Worm (Caenorhabditis elegans) whole organism, mixed stage, embryonic: ENCODE data around the gene K03H6.4.

ENCODE experiments used
- M03D4.4 ChIP-seq: sonication (generic microtip); optimal IDR thresholded peaks from 2 replicates; lab custom pipeline; 2017; ENCODE audit warnings: mild to moderate bottlenecking, missing genetic modification characterization, missing compliant biosample characterization
- bed-3 ChIP-seq: fragments of 200-800 bp; sonication (Bioruptor generic); optimal IDR thresholded peaks from 3 replicates; lab custom pipeline; 2018; ENCODE audit warnings: mild to moderate bottlenecking, missing genetic modification characterization, moderate library complexity, missing compliant biosample characterization
- blmp-1 ChIP-seq: fragments of 150-350 bp; optimal IDR thresholded peaks from 2 replicates; lab custom pipeline; 2014; ENCODE audit warnings: missing biosample characterization, missing genetic modification characterization
- ceh-39 ChIP-seq: fragments of 150-350 bp; optimal IDR thresholded peaks from 2 replicates; lab custom pipeline; 2014; ENCODE audit warnings: missing biosample characterization, missing genetic modification characterization
- ceh-43 ChIP-seq: fragments of 200-800 bp; sonication (Bioruptor generic); optimal IDR thresholded peaks from 2 replicates; lab custom pipeline; 2018; ENCODE audit warnings: mild to moderate bottlenecking, missing genetic modification characterization, moderate library complexity, missing compliant biosample characterization
- ceh-83 ChIP-seq: fragments of 200-800 bp; sonication (Bioruptor generic); optimal IDR thresholded peaks from 2 replicates; lab custom pipeline; 2018; ENCODE audit warnings: mild to moderate bottlenecking, missing genetic modification characterization, missing compliant biosample characterization
- ces-1 ChIP-seq: fragments of 150-350 bp; optimal IDR thresholded peaks from 2 replicates; lab custom pipeline; 2014; ENCODE audit warnings: missing biosample characterization, missing genetic modification reagents, missing genetic modification characterization
- cnd-1 ChIP-seq: fragments of 200-800 bp; sonication (Bioruptor generic); optimal IDR thresholded peaks from 2 replicates; lab custom pipeline; 2018; ENCODE audit warnings: mild to moderate bottlenecking, missing genetic modification characterization, missing compliant biosample characterization
- elt-1 ChIP-seq: sonication (generic microtip); optimal IDR thresholded peaks from 2 replicates; lab custom pipeline; 2017; ENCODE audit warnings: missing genetic modification characterization, mild to moderate bottlenecking, missing compliant biosample characterization, antibody characterized with exemption, moderate library complexity, borderline replicate concordance; ENCODE audit not compliant: insufficient read depth
- elt-3 ChIP-seq: fragments of 150-350 bp; optimal IDR thresholded peaks from 2 replicates; lab custom pipeline; 2014; ENCODE audit warnings: missing biosample characterization, missing genetic modification characterization
- flh-1 ChIP-seq: fragments of 200-800 bp; sonication (Bioruptor generic); optimal IDR thresholded peaks from 2 replicates; lab custom pipeline; 2018; ENCODE audit warnings: mild to moderate bottlenecking, missing genetic modification characterization, moderate library complexity, missing compliant biosample characterization
- ham-2 ChIP-seq: fragments of 200-800 bp; sonication (Bioruptor generic); optimal IDR thresholded peaks from 2 replicates; lab custom pipeline; 2018; ENCODE audit warnings: mild to moderate bottlenecking, missing genetic modification characterization, missing compliant biosample characterization
- hlh-1 ChIP-seq: fragments of 150-350 bp; optimal IDR thresholded peaks from 2 replicates; lab custom pipeline; 2014; ENCODE audit warnings: missing biosample characterization, missing genetic modification reagents, missing genetic modification characterization
- lin-13 ChIP-seq: fragments of 150-350 bp; optimal IDR thresholded peaks from 2 replicates; lab custom pipeline; 2014; ENCODE audit warnings: missing biosample characterization, missing genetic modification characterization
- lsy-2 ChIP-seq: fragments of 150-350 bp; optimal IDR thresholded peaks from 2 replicates; lab custom pipeline; 2014; ENCODE audit warnings: missing biosample characterization, missing genetic modification characterization
- mep-1 ChIP-seq: fragments of 150-350 bp; optimal IDR thresholded peaks from 2 replicates; lab custom pipeline; 2017; ENCODE audit warnings: missing biosample characterization, missing genetic modification reagents, missing genetic modification characterization, inconsistent platforms
- mls-2 ChIP-seq: sonication (generic microtip); optimal IDR thresholded peaks from 2 replicates; lab custom pipeline; 2016; ENCODE audit warnings: mild to moderate bottlenecking, missing genetic modification characterization, moderate library complexity, missing compliant biosample characterization
- nhr-12 ChIP-seq: fragments of 150-350 bp; optimal IDR thresholded peaks from 2 replicates; lab custom pipeline; 2014; ENCODE audit warnings: missing biosample characterization, missing genetic modification characterization
- nhr-2 ChIP-seq: fragments of 150-350 bp; optimal IDR thresholded peaks from 2 replicates; lab custom pipeline; 2014; ENCODE audit warnings: missing biosample characterization, missing genetic modification characterization
- nhr-237 ChIP-seq: fragments of 150-350 bp; optimal IDR thresholded peaks from 2 replicates; lab custom pipeline; 2014; ENCODE audit warnings: missing biosample characterization, missing genetic modification characterization
- nhr-76 ChIP-seq: sonication (generic microtip); optimal IDR thresholded peaks from 2 replicates; lab custom pipeline; 2017; ENCODE audit warnings: missing biosample characterization, missing genetic modification characterization
- pha-4 ChIP-seq: fragments of 150-350 bp; optimal IDR thresholded peaks from 2 replicates; lab custom pipeline; 2018; ENCODE audit warnings: missing biosample characterization, missing genetic modification reagents, missing genetic modification characterization
- sem-2 ChIP-seq: fragments of 200-800 bp; sonication (Bioruptor generic); optimal IDR thresholded peaks from 2 replicates; lab custom pipeline; 2018; ENCODE audit warnings: mild to moderate bottlenecking, missing genetic modification characterization, missing compliant biosample characterization
- tbx-8 ChIP-seq: fragments of 200-800 bp; sonication (Bioruptor generic); optimal IDR thresholded peaks from 2 replicates; lab custom pipeline; 2018; ENCODE audit warnings: mild to moderate bottlenecking, missing genetic modification characterization, moderate library complexity, missing compliant biosample characterization
- unc-120 ChIP-seq: sonication (generic microtip); optimal IDR thresholded peaks from 2 replicates; lab custom pipeline; 2017; ENCODE audit warnings: missing genetic modification characterization, missing compliant biosample characterization; ENCODE audit not compliant: poor library complexity, severe bottlenecking
- unc-39 ChIP-seq: fragments of 150-350 bp; optimal IDR thresholded peaks from 2 replicates; lab custom pipeline; 2014; ENCODE audit warnings: missing biosample characterization, missing genetic modification characterization
- unc-62 ChIP-seq: fragments of 150-350 bp; optimal IDR thresholded peaks from 2 replicates; lab custom pipeline; 2014; ENCODE audit warnings: missing biosample characterization, missing genetic modification reagents, missing genetic modification characterization
- zip-8 ChIP-seq: fragments of 150-350 bp; optimal IDR thresholded peaks from 2 replicates; lab custom pipeline; 2014; ENCODE audit warnings: missing biosample characterization, missing genetic modification characterization
- ztf-11 ChIP-seq: fragments of 150-350 bp; optimal IDR thresholded peaks from 2 replicates; lab custom pipeline; 2014; ENCODE audit warnings: missing biosample characterization, missing genetic modification characterization

K03H6.4 gene

ce11 chrIV:1521224-1521623 lies at the start of gene K03H6.4:
Gene K03H6.4 (minus strand): TSS chrIV:1521324.
- TF ChIP-seq ceh-39 (tag; lab: Kevin White, UChicago) = no peak
- no peak for TF ChIP-seq zip-8 (tag; lab: Kevin White, UChicago)
- TF ChIP-seq ces-1 (GFP tag; lab: Kevin White, UChicago) = no peak
- TF ChIP-seq nhr-76 = no peak
- TF ChIP-seq flh-1 = no peak
- no peak for TF ChIP-seq sem-2
- TF ChIP-seq tbx-8 (GFP tag; lab: Kevin White, UChicago) = no peak
- no peak for TF ChIP-seq blmp-1 (tag; lab: Kevin White, UChicago)
- TF ChIP-seq pha-4 (tag; lab: Kevin White, UChicago) = no peak
- TF ChIP-seq hlh-1 = no peak
- TF ChIP-seq nhr-237 (tag; lab: Kevin White, UChicago) = no peak
- no peak for TF ChIP-seq unc-120
- no peak for TF ChIP-seq unc-39 (tag; lab: Kevin White, UChicago)
- TF ChIP-seq elt-1 (tag; lab: Kevin White, UChicago) = no peak
- TF ChIP-seq nhr-2 = no peak

- TF ChIP-seq flh-1 = no peak
- TF ChIP-seq ces-1 (GFP tag; lab: Kevin White, UChicago) = no peak
- TF ChIP-seq nhr-76 = no peak
- TF ChIP-seq ceh-43 = no peak
- no peak for TF ChIP-seq cnd-1 (tag; lab: Kevin White, UChicago)
These were observed 46.5 kb upstream of the K03H6.4 start for ce11 chrIV:1567577-1567976.

ce11 chrIV:1565725-1566124 lies 44.6 kb upstream of the K03H6.4 start:
- no peak for TF ChIP-seq elt-3 (tag; lab: Kevin White, UChicago)
- no peak for TF ChIP-seq mep-1
- no peak for TF ChIP-seq mls-2 (tag; lab: Kevin White, UChicago)
- no peak for TF ChIP-seq ces-1 (GFP tag; lab: Kevin White, UChicago)
- no peak for TF ChIP-seq M03D4.4 (tag; lab: Kevin White, UChicago)
- TF ChIP-seq ham-2 (GFP tag; lab: Kevin White, UChicago) = no peak
- no peak for TF ChIP-seq unc-39 (tag; lab: Kevin White, UChicago)
- no peak for TF ChIP-seq flh-1
- no peak for TF ChIP-seq elt-1 (tag; lab: Kevin White, UChicago)

- TF ChIP-seq ceh-39 (tag; lab: Kevin White, UChicago) (no peak), mls-2 (tag; lab: Kevin White, UChicago) (no peak), nhr-2 (no peak), cnd-1 (tag; lab: Kevin White, UChicago) (no peak)
- TF ChIP-seq, all 35 proteins: peak for 0
These were observed 42.5 kb upstream of the K03H6.4 start, which contains the start of gene Y41D4B.15 for ce11 chrIV:1563476-1564131. Gene Y41D4B.15 (plus strand): TSS chrIV:1564081.

ce11 chrIV:1561884-1562283 lies 40.8 kb upstream of the K03H6.4 start, which contains the start of gene hpo-6:
Gene hpo-6 (plus strand): TSS chrIV:1562184.
- TF ChIP-seq mls-2 (tag; lab: Kevin White, UChicago) (no peak), nhr-2 (no peak), flh-1 (no peak), ceh-83 (GFP tag; lab: Kevin White, UChicago) (no peak), unc-39 (tag; lab: Kevin White, UChicago) (no peak), pha-4 (tag; lab: Kevin White, UChicago) (no peak), bed-3 (GFP tag; lab: Kevin White, UChicago) (no peak), unc-62 (GFP tag; lab: Kevin White, UChicago) (no peak), elt-1 (tag; lab: Kevin White, UChicago) (no peak), ztf-11 (tag; lab: Kevin White, UChicago) (no peak), ceh-39 (tag; lab: Kevin White, UChicago) (no peak), blmp-1 (tag; lab: Kevin White, UChicago) (no peak), unc-120 (no peak), cnd-1 (tag; lab: Kevin White, UChicago) (no peak), lsy-2 (no peak), nhr-76 (no peak), elt-3 (tag; lab: Kevin White, UChicago) (no peak), nhr-12 (no peak), ham-2 (GFP tag; lab: Kevin White, UChicago) (no peak), lin-13 (tag; lab: Kevin White, UChicago) (no peak)
- TF ChIP-seq, all 35 proteins: peak for 0
